Fruit fly (Drosophila melanogaster) S2 (cell line): ENCODE data around the gene CG10418.

ENCODE experiments used
- CG8478 ChIP-seq: fragments of >200 bp; optimal IDR thresholded peaks from 2 replicates; lab custom pipeline; 2018
- CTCF ChIP-seq, 2 experiments: fragments of >200 bp; optimal IDR thresholded peaks; 2 replicates each; lab custom pipeline; 2018

- TF ChIP-seq CG8478 (lab: Kevin White, UChicago) (no peak), CTCF (optimal IDR thresholded peaks at IDR 0.05; lab: Kevin White, UChicago) (no peak)
Measured at dm6 chr3L:12374420-12374819, 37.9 kb downstream of the CG10418 start.
